Worm (Caenorhabditis elegans): ENCODE data around the gene B0244.16.

- TF ChIP-seq him-1 (tag; optimal IDR thresholded peaks at IDR 0.05): no peak
- TF ChIP-seq dao-5 (tag; optimal IDR thresholded peaks at IDR 0.05): no peak
- TF ChIP-seq W03F9.2 (tag; optimal IDR thresholded peaks at IDR 0.05): no peak
Observed at ce11 chrIII:5714230-5714983, 26.4 kb upstream of the B0244.16 start, which contains the start of gene arf-1.

All from whole organism, L4/young adult.